Fruit fly (Drosophila melanogaster): ENCODE data around the gene PAPLA1.
A peak's percentile ranks its signal among the peaks of the same experiment; 100 is the strongest.

Gene PAPLA1

dm6 chr2L:8159498-8159897 is at the start of gene PAPLA1, which contains the start of gene Rbsn-5:
PAPLA1 (minus strand) TSS chr2L:8159638.
Rbsn-5 (plus strand) TSS chr2L:8159832.
- peak; percentile 93 for TF ChIP-seq noc (tag; optimal IDR thresholded peaks at IDR 0.05)

- TF ChIP-seq noc (tag; optimal IDR thresholded peaks at IDR 0.05), result no peak
Measured at dm6 chr2L:8205871-8206270, 46.4 kb upstream of the PAPLA1 start, which contains the start of gene CG8419. CG8419 (plus strand) TSS chr2L:8206171.

- TF ChIP-seq noc (tag; optimal IDR thresholded peaks at IDR 0.05), result peak; percentile 98
Measured at dm6 chr2L:8204996-8205567, 45.6 kb upstream of the PAPLA1 start, which contains the start of gene SLC5A11. SLC5A11 (minus strand) TSS chr2L:8205132.

DNA sequence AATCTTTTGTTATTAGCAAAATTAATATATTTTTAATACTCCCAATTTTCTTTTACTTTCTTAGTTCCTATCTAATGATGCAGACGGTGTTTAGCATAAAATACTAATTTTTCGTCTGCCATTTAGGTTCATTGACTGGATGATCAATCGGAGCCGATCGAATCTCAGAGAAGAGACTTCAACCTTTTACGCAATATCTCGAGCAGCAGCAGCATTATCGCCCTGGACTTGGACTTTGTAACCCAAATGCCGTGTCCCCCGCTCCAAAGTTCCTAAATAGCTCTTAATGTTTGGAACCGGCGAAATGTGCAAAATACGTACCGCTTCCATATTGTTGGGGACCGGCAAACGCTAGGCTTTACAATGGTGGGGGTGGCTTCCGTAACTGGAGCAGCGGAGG is 44.9 kb upstream of the PAPLA1 start:
- no peak for TF ChIP-seq noc (tag; optimal IDR thresholded peaks at IDR 0.05)

DNA sequence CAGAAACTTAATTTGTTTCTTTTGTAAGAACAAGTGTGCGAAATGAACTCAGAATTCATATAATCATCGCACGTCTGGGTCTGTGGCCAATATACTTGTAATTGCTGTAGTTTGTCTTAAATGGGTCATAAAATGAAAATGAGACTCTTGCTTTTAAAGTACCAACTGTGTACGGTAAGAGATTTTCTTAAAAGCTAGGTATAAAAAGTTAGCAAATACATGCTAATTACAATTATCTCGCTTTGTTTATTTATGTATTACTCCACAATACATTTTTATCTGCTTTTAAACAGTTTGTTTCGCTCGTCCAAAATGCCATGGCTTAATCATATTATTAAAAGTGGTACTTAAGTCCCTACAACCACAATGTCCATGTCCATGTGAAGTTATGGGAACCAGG is 44.3 kb upstream of the PAPLA1 start:
- TF ChIP-seq noc (tag; optimal IDR thresholded peaks at IDR 0.05), result peak; percentile 9

DNA sequence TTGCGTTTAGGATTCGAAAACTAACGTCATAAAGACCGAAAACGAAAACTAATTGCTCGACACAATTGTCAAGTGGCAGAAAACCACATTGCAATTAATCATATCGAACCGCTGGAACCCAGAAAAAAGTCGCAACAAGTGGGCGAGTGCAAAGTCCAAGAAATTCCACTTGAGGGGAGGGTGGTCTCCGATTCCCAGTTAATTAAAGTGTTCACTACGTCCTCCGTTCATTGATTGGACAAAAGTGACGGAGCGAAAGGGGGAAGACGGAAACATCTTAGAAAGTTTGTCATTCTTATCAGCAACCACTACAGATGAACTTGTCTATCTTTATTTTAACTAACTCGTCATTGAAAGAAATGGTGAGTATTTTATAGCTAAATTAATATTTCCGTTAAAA is 43.1 kb upstream of the PAPLA1 start:
- TF ChIP-seq noc (tag; optimal IDR thresholded peaks at IDR 0.05), result no peak

DNA sequence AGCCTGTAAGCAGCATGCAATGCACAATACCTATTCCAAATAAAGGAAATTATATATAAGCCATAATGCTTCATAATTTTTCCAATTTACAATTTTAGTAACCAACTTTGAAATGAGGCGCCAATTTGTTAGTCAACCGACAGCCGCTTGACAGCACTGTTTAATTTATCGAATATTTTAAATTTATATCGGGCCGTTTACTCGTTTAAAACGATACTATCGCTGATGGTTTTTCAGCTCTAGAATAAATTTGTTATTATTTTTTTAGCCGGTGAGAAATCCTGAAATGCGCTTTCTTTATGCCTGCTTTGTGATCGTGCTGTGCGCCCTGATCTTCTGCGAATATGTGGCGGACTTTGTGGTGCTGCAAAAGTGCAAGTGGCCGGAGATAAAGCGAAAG is 39.3 kb upstream of the PAPLA1 start, which contains the start of gene PGAP5:
Gene PGAP5 (plus strand): TSS at position 126 of the 400 bp plus-strand sequence.
- TF ChIP-seq noc (tag; optimal IDR thresholded peaks at IDR 0.05), result no peak

- no peak for TF ChIP-seq noc (tag; optimal IDR thresholded peaks at IDR 0.05)
Measured at dm6 chr2L:8196757-8197530, 37.5 kb upstream of the PAPLA1 start, which contains the start of the genes CG8475 and CG8460. CG8475 (minus strand) TSS chr2L:8196918. CG8460 (plus strand) TSS chr2L:8197193.

dm6 chr2L:8195722-8196323 is 36.4 kb upstream of the PAPLA1 start:
- no peak for TF ChIP-seq noc (tag; optimal IDR thresholded peaks at IDR 0.05)

- TF ChIP-seq noc (tag; optimal IDR thresholded peaks at IDR 0.05), result no peak
Measured at dm6 chr2L:8190681-8191080, 31.2 kb upstream of the PAPLA1 start, which contains the start of gene CG34134. CG34134 (minus strand) TSS chr2L:8190781.

dm6 chr2L:8185008-8185407 is 25.6 kb upstream of the PAPLA1 start:
- no peak for TF ChIP-seq noc (tag; optimal IDR thresholded peaks at IDR 0.05)

DNA sequence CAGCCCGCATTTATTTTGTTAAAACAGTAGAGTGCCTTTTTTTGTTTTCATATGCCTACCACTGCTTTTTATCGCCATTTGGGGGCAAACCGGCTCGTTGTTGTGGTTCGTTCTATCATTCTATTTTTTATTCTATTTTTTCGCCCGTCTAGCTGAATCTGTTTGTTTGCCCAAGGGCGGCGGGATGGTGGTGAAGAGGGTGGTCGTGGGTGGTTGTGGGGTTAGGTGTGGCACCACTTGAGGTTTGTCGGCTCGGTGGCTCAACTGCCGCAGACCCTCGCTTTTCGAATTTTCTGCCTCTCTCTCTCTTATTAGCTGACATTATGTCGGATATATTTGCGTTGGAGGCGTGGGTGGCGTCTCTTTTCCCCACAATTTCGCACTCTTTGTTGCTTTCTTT is 12.1 kb upstream of the PAPLA1 start:
- no peak for TF ChIP-seq noc (tag; optimal IDR thresholded peaks at IDR 0.05)

dm6 chr2L:8170600-8171182 is 11.3 kb upstream of the PAPLA1 start:
- no peak for TF ChIP-seq noc (tag; optimal IDR thresholded peaks at IDR 0.05)

- no peak for TF ChIP-seq noc (tag; optimal IDR thresholded peaks at IDR 0.05)
Measured at dm6 chr2L:8168075-8168474, 8.6 kb upstream of the PAPLA1 start.

- no peak for TF ChIP-seq noc (tag; optimal IDR thresholded peaks at IDR 0.05)
Measured at dm6 chr2L:8165800-8166576, 6.5 kb upstream of the PAPLA1 start.
